Worm (Caenorhabditis elegans) whole organism, L2 larva: Measurements from ENCODE around the gene str-174.

ENCODE experiments used
- C34F6.9 ChIP-seq: fragments of 150-350 bp; optimal IDR thresholded peaks from 2 replicates; lab custom pipeline; 2014; ENCODE audit warnings: missing biosample characterization, missing genetic modification characterization
- F13H6.1 ChIP-seq: sonication (generic microtip); optimal IDR thresholded peaks from 2 replicates; lab custom pipeline; 2016; ENCODE audit warnings: missing genetic modification characterization, missing compliant biosample characterization
- R02D3.7 ChIP-seq: fragments of 150-350 bp; optimal IDR thresholded peaks from 2 replicates; lab custom pipeline; 2014; ENCODE audit warnings: missing biosample characterization, missing genetic modification characterization
- Y55F3AM.14 ChIP-seq: fragments of 200-800 bp; sonication (Bioruptor generic); optimal IDR thresholded peaks from 2 replicates; lab custom pipeline; 2018; ENCODE audit warnings: mild to moderate bottlenecking, missing genetic modification characterization, missing compliant biosample characterization
- ZK546.5 ChIP-seq: sonication (generic microtip); optimal IDR thresholded peaks from 2 replicates; lab custom pipeline; 2017; ENCODE audit warnings: missing biosample characterization, missing genetic modification characterization
- alr-1 ChIP-seq: fragments of 150-350 bp; optimal IDR thresholded peaks from 2 replicates; lab custom pipeline; 2014; ENCODE audit warnings: missing biosample characterization, missing genetic modification characterization
- aly-2 ChIP-seq: fragments of 150-350 bp; optimal IDR thresholded peaks from 2 replicates; lab custom pipeline; 2014; ENCODE audit warnings: missing biosample characterization, missing genetic modification characterization
- ama-1 ChIP-seq: fragments of 150-350 bp; optimal IDR thresholded peaks from 2 replicates; lab custom pipeline; 2018; ENCODE audit warnings: inconsistent platforms
- blmp-1 ChIP-seq: sonication (generic microtip); optimal IDR thresholded peaks from 2 replicates; lab custom pipeline; 2017; ENCODE audit warnings: missing genetic modification characterization, mild to moderate bottlenecking, missing compliant biosample characterization, antibody characterized with exemption, moderate library complexity; ENCODE audit not compliant: insufficient read depth
- ceh-16 ChIP-seq: fragments of 150-350 bp; optimal IDR thresholded peaks from 2 replicates; lab custom pipeline; 2014; ENCODE audit warnings: missing biosample characterization, missing genetic modification characterization
- crh-2 ChIP-seq: sonication (generic microtip); optimal IDR thresholded peaks from 2 replicates; lab custom pipeline; 2017; ENCODE audit warnings: missing biosample characterization, missing genetic modification characterization
- elt-3 ChIP-seq: sonication (generic microtip); optimal IDR thresholded peaks from 2 replicates; lab custom pipeline; 2017; ENCODE audit warnings: missing biosample characterization, missing genetic modification characterization
- fos-1 ChIP-seq: fragments of 150-350 bp; optimal IDR thresholded peaks from 2 replicates; lab custom pipeline; 2014; ENCODE audit warnings: missing biosample characterization, missing genetic modification characterization
- gmeb-1 ChIP-seq: fragments of 150-350 bp; optimal IDR thresholded peaks from 2 replicates; lab custom pipeline; 2014; ENCODE audit warnings: missing biosample characterization, missing genetic modification characterization
- lin-11 ChIP-seq: fragments of 150-350 bp; sonication (generic microtip); optimal IDR thresholded peaks from 2 replicates; lab custom pipeline; 2014; ENCODE audit warnings: missing biosample characterization, missing genetic modification characterization, inconsistent platforms, mixed read lengths
- lin-13 ChIP-seq: fragments of 150-350 bp; optimal IDR thresholded peaks from 2 replicates; lab custom pipeline; 2014; ENCODE audit warnings: missing biosample characterization, missing genetic modification reagents, missing genetic modification characterization
- mab-5 ChIP-seq: fragments of 150-350 bp; optimal IDR thresholded peaks from 2 replicates; lab custom pipeline; 2014; ENCODE audit warnings: missing biosample characterization, missing genetic modification characterization
- mbf-1 ChIP-seq: sonication (generic microtip); optimal IDR thresholded peaks from 2 replicates; lab custom pipeline; 2017; ENCODE audit warnings: missing biosample characterization, missing genetic modification characterization
- mdl-1 ChIP-seq, 2 experiments: fragments of 150-350 bp in 1 of 2; sonication (generic microtip) in 1 of 2; optimal IDR thresholded peaks; 2 replicates each; lab custom pipeline; 2017; ENCODE audit warnings: missing biosample characterization in 2 of 2, missing genetic modification characterization in 2 of 2
- nhr-10 ChIP-seq: sonication (generic microtip); optimal IDR thresholded peaks from 2 replicates; lab custom pipeline; 2017; ENCODE audit warnings: missing biosample characterization, missing genetic modification characterization
- nhr-11 ChIP-seq: fragments of 150-350 bp; optimal IDR thresholded peaks from 2 replicates; lab custom pipeline; 2014; ENCODE audit warnings: missing biosample characterization, missing genetic modification characterization
- nhr-129 ChIP-seq: fragments of 150-350 bp; optimal IDR thresholded peaks from 2 replicates; lab custom pipeline; 2014; ENCODE audit warnings: missing biosample characterization, missing genetic modification characterization
- nhr-21 ChIP-seq: fragments of 150-350 bp; optimal IDR thresholded peaks from 2 replicates; lab custom pipeline; 2014; ENCODE audit warnings: missing biosample characterization, missing genetic modification characterization
- nhr-23 ChIP-seq: fragments of 150-350 bp; optimal IDR thresholded peaks from 2 replicates; lab custom pipeline; 2014; ENCODE audit warnings: missing biosample characterization, missing genetic modification reagents, missing genetic modification characterization
- nhr-6 ChIP-seq: fragments of 150-350 bp; optimal IDR thresholded peaks from 2 replicates; lab custom pipeline; 2014; ENCODE audit warnings: missing biosample characterization, missing genetic modification characterization
- nhr-77 ChIP-seq: fragments of 150-350 bp; optimal IDR thresholded peaks from 2 replicates; lab custom pipeline; 2014; ENCODE audit warnings: missing biosample characterization, missing genetic modification characterization
- peb-1 ChIP-seq: fragments of 150-350 bp; optimal IDR thresholded peaks from 2 replicates; lab custom pipeline; 2014; ENCODE audit warnings: missing biosample characterization, missing genetic modification characterization
- sem-4 ChIP-seq: fragments of 150-350 bp; optimal IDR thresholded peaks from 2 replicates; lab custom pipeline; 2014; ENCODE audit warnings: missing biosample characterization, missing genetic modification reagents, missing genetic modification characterization
- skn-1 ChIP-seq: sonication (generic microtip); optimal IDR thresholded peaks from 2 replicates; lab custom pipeline; 2017; ENCODE audit warnings: missing biosample characterization, missing genetic modification characterization
- sma-3 ChIP-seq: sonication (generic microtip); optimal IDR thresholded peaks from 2 replicates; lab custom pipeline; 2016; ENCODE audit warnings: missing genetic modification reagents, missing genetic modification characterization, missing compliant biosample characterization
- snpc-4 ChIP-seq: fragments of 150-350 bp; optimal IDR thresholded peaks from 2 replicates; lab custom pipeline; 2014; ENCODE audit warnings: missing biosample characterization, missing genetic modification characterization
- unc-39 ChIP-seq: fragments of 150-350 bp; optimal IDR thresholded peaks from 2 replicates; lab custom pipeline; 2014; ENCODE audit warnings: missing biosample characterization, missing genetic modification characterization
- unc-55 ChIP-seq: fragments of 150-350 bp; sonication (generic microtip); optimal IDR thresholded peaks from 3 replicates; lab custom pipeline; 2014; ENCODE audit warnings: missing biosample characterization, missing genetic modification reagents, missing genetic modification characterization
- unc-62 ChIP-seq: fragments of 150-350 bp; optimal IDR thresholded peaks from 2 replicates; lab custom pipeline; 2014; ENCODE audit warnings: missing biosample characterization, missing genetic modification reagents, missing genetic modification characterization
- zag-1 ChIP-seq: fragments of 150-350 bp; optimal IDR thresholded peaks from 2 replicates; lab custom pipeline; 2014; ENCODE audit warnings: missing biosample characterization, missing genetic modification characterization
- ztf-11 ChIP-seq: sonication (generic microtip); optimal IDR thresholded peaks from 2 replicates; lab custom pipeline; 2017; ENCODE audit warnings: missing biosample characterization, missing genetic modification characterization
- ztf-4 ChIP-seq: fragments of 150-350 bp; optimal IDR thresholded peaks from 2 replicates; lab custom pipeline; 2014; ENCODE audit warnings: missing biosample characterization, missing genetic modification characterization

Gene str-174

ce11 chrIV:4909039-4909438 is 34.5 kb upstream of the str-174 start, which contains the start of gene str-159:
TSS of gene str-159 (plus strand) at chrIV:4909339.
- TF ChIP-seq ZK546.5 (tag; lab: Kevin White, UChicago) (no peak), nhr-77 (tag; lab: Kevin White, UChicago) (no peak), unc-55 (GFP tag; lab: Kevin White, UChicago) (no peak), snpc-4 (tag; lab: Kevin White, UChicago) (no peak), elt-3 (no peak), sem-4 (tag; lab: Kevin White, UChicago) (no peak), ceh-16 (no peak), nhr-129 (no peak), nhr-23 (tag; lab: Kevin White, UChicago) (no peak), ztf-11 (tag; lab: Kevin White, UChicago) (no peak), aly-2 (tag; lab: Kevin White, UChicago) (no peak), nhr-6 (no peak), R02D3.7 (no peak), ama-1 (lab: Kevin White, UChicago) (no peak), nhr-10 (no peak), ztf-4 (tag; lab: Kevin White, UChicago) (no peak), crh-2 (tag; lab: Kevin White, UChicago) (no peak), Y55F3AM.14 (GFP tag; lab: Kevin White, UChicago) (no peak), gmeb-1 (no peak)
- TF ChIP-seq, all 48 proteins: peak for 0

- TF ChIP-seq elt-3, result no peak
- TF ChIP-seq mab-5 (tag; lab: Kevin White, UChicago), result no peak
- TF ChIP-seq ceh-16, result no peak
- TF ChIP-seq sma-3 (GFP tag; lab: Kevin White, UChicago), result no peak
- no peak for TF ChIP-seq alr-1 (tag; lab: Kevin White, UChicago)
Observed at ce11 chrIV:4905645-4906135, 31.2 kb upstream of the str-174 start, which contains the start of gene T08B6.4. TSS of gene T08B6.4 (plus strand) at chrIV:4905695.

DNA sequence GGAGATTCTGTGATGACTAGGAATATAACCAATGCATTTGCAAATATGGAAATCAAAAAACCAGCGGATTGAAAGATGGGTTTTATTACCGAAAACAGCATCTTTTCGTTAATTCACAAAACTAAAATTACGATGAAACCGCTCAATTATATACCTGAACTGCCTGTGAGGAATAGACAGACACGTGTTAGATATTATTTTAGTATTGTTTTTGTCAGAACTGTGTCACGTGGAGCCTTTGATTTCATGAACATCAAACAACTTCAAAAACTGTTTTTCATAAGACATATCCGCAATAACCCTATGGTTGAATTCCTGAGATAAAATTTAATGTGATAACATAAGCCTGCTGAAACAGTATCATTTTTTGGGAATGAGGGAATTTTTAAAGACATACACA is 29.5 kb upstream of the str-174 start, which contains the start of gene str-161:
Gene str-161 (minus strand): TSS at position 101 of the 400 bp plus-strand sequence.
- no peak for TF ChIP-seq crh-2 (tag; lab: Kevin White, UChicago)
- no peak for TF ChIP-seq nhr-21 (tag; lab: Kevin White, UChicago)
- TF ChIP-seq F13H6.1, result no peak
- TF ChIP-seq C34F6.9 (tag; lab: Kevin White, UChicago), result no peak
- no peak for TF ChIP-seq lin-13 (GFP tag; lab: Kevin White, UChicago)
- TF ChIP-seq unc-39 (tag; lab: Kevin White, UChicago), result no peak

DNA sequence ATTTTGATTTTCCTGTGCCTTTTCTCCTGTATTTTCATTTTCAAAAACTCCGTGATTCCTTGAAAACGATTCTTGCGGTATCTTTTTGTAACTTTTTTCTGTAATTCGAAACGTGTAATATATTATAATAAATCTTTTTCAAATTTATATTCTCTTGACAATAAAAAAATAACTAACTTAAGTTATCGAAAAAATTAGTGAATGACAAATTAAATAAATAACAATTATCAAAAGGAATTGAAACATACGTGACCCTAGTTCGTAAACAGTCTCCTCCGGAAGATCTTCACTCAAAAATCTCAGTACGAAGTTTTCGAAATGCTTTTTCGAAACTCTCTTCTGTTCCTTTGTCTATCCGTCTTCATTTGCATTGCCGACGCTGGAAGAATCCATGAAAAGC is 16.0 kb upstream of the str-174 start, which contains the start of gene T08B6.9:
Gene T08B6.9 (plus strand): TSS at position 301 of the 400 bp plus-strand sequence.
- TF ChIP-seq zag-1 (tag; lab: Kevin White, UChicago), result no peak
- TF ChIP-seq ztf-11 (tag; lab: Kevin White, UChicago), result no peak
- TF ChIP-seq unc-39 (tag; lab: Kevin White, UChicago), result no peak
- TF ChIP-seq unc-62, result no peak
- no peak for TF ChIP-seq mab-5 (tag; lab: Kevin White, UChicago)
- no peak for TF ChIP-seq crh-2 (tag; lab: Kevin White, UChicago)
- TF ChIP-seq ZK546.5 (tag; lab: Kevin White, UChicago), result no peak
- no peak for TF ChIP-seq lin-11
- no peak for TF ChIP-seq gmeb-1
- no peak for TF ChIP-seq nhr-23 (tag; lab: Kevin White, UChicago)

DNA sequence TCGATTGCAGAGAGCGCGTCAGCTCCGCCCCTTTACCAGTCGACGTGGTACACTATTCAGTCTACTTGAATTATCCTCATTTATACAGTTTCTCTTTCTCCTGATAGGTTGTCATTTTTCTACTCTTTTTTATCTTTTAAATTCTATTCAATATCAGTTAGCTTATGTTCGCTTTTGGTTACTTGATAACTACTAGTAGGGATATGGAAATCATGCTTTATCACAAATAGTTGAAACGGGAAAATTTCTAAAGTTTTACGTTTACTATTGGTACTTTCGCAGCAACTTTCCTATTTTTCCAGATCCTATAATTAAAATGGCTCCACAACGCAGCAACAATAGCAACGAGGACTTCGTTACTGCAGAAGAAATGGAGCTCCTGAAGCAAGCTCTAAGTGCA is 15.1 kb upstream of the str-174 start, which contains the start of gene sgnh-1:
Gene sgnh-1 (plus strand): TSS at position 301 of the 400 bp plus-strand sequence.
- TF ChIP-seq blmp-1 (tag; lab: Kevin White, UChicago) (no peak), peb-1 (tag; lab: Kevin White, UChicago) (no peak), sem-4 (tag; lab: Kevin White, UChicago) (no peak), crh-2 (tag; lab: Kevin White, UChicago) (no peak), elt-3 (no peak), nhr-6 (no peak), aly-2 (tag; lab: Kevin White, UChicago) (no peak), mab-5 (tag; lab: Kevin White, UChicago) (no peak)

- TF ChIP-seq unc-39 (tag; lab: Kevin White, UChicago) (no peak), blmp-1 (tag; lab: Kevin White, UChicago) (no peak), unc-62 (no peak), lin-11 (no peak), nhr-6 (no peak), nhr-23 (tag; lab: Kevin White, UChicago) (no peak), fos-1 (tag; lab: Kevin White, UChicago) (no peak), mdl-1 (tag; optimal IDR thresholded peaks at IDR 0.05; lab: Kevin White, UChicago) (no peak), lin-13 (GFP tag; lab: Kevin White, UChicago) (no peak), gmeb-1 (no peak), F13H6.1 (no peak), ceh-16 (no peak), crh-2 (tag; lab: Kevin White, UChicago) (no peak), skn-1 (no peak), elt-3 (no peak), C34F6.9 (tag; lab: Kevin White, UChicago) (no peak), nhr-21 (tag; lab: Kevin White, UChicago) (no peak), mbf-1 (tag; lab: Kevin White, UChicago) (no peak), unc-55 (GFP tag; lab: Kevin White, UChicago) (no peak), nhr-11 (tag; lab: Kevin White, UChicago) (no peak)
Observed at ce11 chrIV:4887258-4887657, 12.8 kb upstream of the str-174 start, which contains the start of gene T08B6.1. TSS of gene T08B6.1 (minus strand) at chrIV:4887358.
